Fruit fly (Drosophila melanogaster) whole organism, embryonic: ENCODE data around the gene PNPase.

ENCODE experiments used
- C15 ChIP-seq: fragments of 200-800 bp; sonication (Bioruptor generic); IDR thresholded peaks from 3 replicates; pipeline ENCODE4 v1.3.6; 2022; ENCODE audit warnings: missing biosample characterization, missing genetic modification characterization
- CG10209 ChIP-seq: fragments of 200-800 bp; sonication (Bioruptor generic); optimal IDR thresholded peaks from 3 replicates; lab custom pipeline; 2017; ENCODE audit warnings: missing biosample characterization, mild to moderate bottlenecking, missing genetic modification characterization, missing genetic modification reagents
- CG10462 ChIP-seq: fragments of 200-800 bp; sonication (Bioruptor generic); optimal IDR thresholded peaks from 2 replicates; lab custom pipeline; 2016; ENCODE audit warnings: missing biosample characterization, missing genetic modification characterization
- CG10654 ChIP-seq: fragments of 200-800 bp; sonication (Bioruptor generic); optimal IDR thresholded peaks from 2 replicates; lab custom pipeline; 2016; ENCODE audit warnings: missing biosample characterization, missing genetic modification characterization
- CG11085 ChIP-seq: fragments of 200-800 bp; sonication (Bioruptor generic); IDR thresholded peaks from 2 replicates; pipeline ENCODE4 v1.3.6; 2022; ENCODE audit warnings: missing biosample characterization, missing genetic modification characterization
- CG12236 ChIP-seq: fragments of 200-800 bp; sonication (Bioruptor generic); optimal IDR thresholded peaks from 2 replicates; lab custom pipeline; 2016; ENCODE audit warnings: missing biosample characterization, missing genetic modification characterization
- CG13287 ChIP-seq: fragments of 200-800 bp; sonication (Bioruptor generic); IDR thresholded peaks from 2 replicates; pipeline ENCODE4 v1.3.6; 2022; ENCODE audit warnings: missing biosample characterization, missing genetic modification characterization; ENCODE audit not compliant: partially characterized antibody
- CG13624 ChIP-seq: fragments of 200-800 bp; sonication (Bioruptor generic); optimal IDR thresholded peaks from 2 replicates; lab custom pipeline; 2016; ENCODE audit warnings: missing biosample characterization, missing genetic modification characterization
- CG15479 ChIP-seq: fragments of 200-800 bp; sonication (Bioruptor generic); optimal IDR thresholded peaks from 3 replicates; lab custom pipeline; 2019; ENCODE audit warnings: missing biosample characterization, mild to moderate bottlenecking, missing genetic modification characterization, moderate library complexity
- CG17912 ChIP-seq: fragments of 200-800 bp; sonication (Bioruptor generic); optimal IDR thresholded peaks from 2 replicates; lab custom pipeline; 2018; ENCODE audit warnings: missing biosample characterization, mild to moderate bottlenecking, missing genetic modification characterization
- CG1832 ChIP-seq: fragments of 200-800 bp; sonication (Bioruptor generic); optimal IDR thresholded peaks from 2 replicates; lab custom pipeline; 2017; ENCODE audit warnings: missing biosample characterization, mild to moderate bottlenecking, missing genetic modification characterization, inconsistent platforms
- CG30403 ChIP-seq: fragments of 200-800 bp; sonication (Bioruptor generic); optimal IDR thresholded peaks from 3 replicates; lab custom pipeline; 2016; ENCODE audit warnings: missing biosample characterization, missing genetic modification characterization
- CG34376 ChIP-seq: fragments of 200-800 bp; sonication (Bioruptor generic); optimal IDR thresholded peaks from 2 replicates; lab custom pipeline; 2018; ENCODE audit warnings: missing biosample characterization, mild to moderate bottlenecking, missing genetic modification characterization
- CG34422 ChIP-seq: fragments of 200-800 bp; sonication (Bioruptor generic); IDR thresholded peaks from 3 replicates; pipeline ENCODE4 v1.3.6; 2022; ENCODE audit warnings: missing biosample characterization, missing genetic modification characterization
- CG3838 ChIP-seq: fragments of 200-800 bp; sonication (Bioruptor generic); optimal IDR thresholded peaks from 3 replicates; lab custom pipeline; 2016; ENCODE audit warnings: missing biosample characterization, missing genetic modification characterization
- CG6683 ChIP-seq: fragments of 200-800 bp; sonication (Bioruptor generic); optimal IDR thresholded peaks from 2 replicates; lab custom pipeline; 2017; ENCODE audit warnings: missing biosample characterization, mild to moderate bottlenecking, missing genetic modification characterization, missing genetic modification reagents
- CG7372 ChIP-seq: fragments of 200-800 bp; sonication (Bioruptor generic); IDR thresholded peaks from 2 replicates; pipeline ENCODE4 v1.3.6; 2022; ENCODE audit warnings: missing biosample characterization, missing genetic modification characterization
- CG7928 ChIP-seq: fragments of 200-800 bp; sonication (Bioruptor generic); optimal IDR thresholded peaks from 2 replicates; lab custom pipeline; 2017; ENCODE audit warnings: missing biosample characterization, mild to moderate bottlenecking, missing genetic modification characterization
- CG8089 ChIP-seq: fragments of 200-800 bp; sonication (Bioruptor generic); optimal IDR thresholded peaks from 3 replicates; lab custom pipeline; 2016; ENCODE audit warnings: missing biosample characterization, missing genetic modification characterization
- CG9932 ChIP-seq: fragments of 200-800 bp; sonication (Bioruptor generic); IDR thresholded peaks from 2 replicates; pipeline ENCODE4 v1.3.6; 2022; ENCODE audit warnings: missing biosample characterization, missing genetic modification characterization
- CrebB ChIP-seq: fragments of 200-800 bp; sonication (Bioruptor generic); optimal IDR thresholded peaks from 3 replicates; lab custom pipeline; 2018; ENCODE audit warnings: missing biosample characterization, mild to moderate bottlenecking, missing genetic modification characterization
- Dfd ChIP-seq, 2 experiments: fragments of >200 bp; optimal IDR thresholded peaks; 2 replicates each; lab custom pipeline; 2017; ENCODE audit warnings: missing biosample characterization in 2 of 2, missing genetic modification characterization in 2 of 2
- Ets65A ChIP-seq: fragments of 200-800 bp; sonication (Bioruptor generic); peaks from one replicate; lab custom pipeline; 2016; ENCODE audit warnings: missing biosample characterization, missing genetic modification characterization
- HLH4C ChIP-seq: fragments of 200-800 bp; sonication (Bioruptor generic); IDR thresholded peaks from 3 replicates; pipeline ENCODE4 v1.3.6; 2022; ENCODE audit warnings: missing biosample characterization, missing genetic modification characterization; ENCODE audit not compliant: partially characterized antibody
- Jarid2 ChIP-seq: fragments of 200-800 bp; sonication (Bioruptor generic); optimal IDR thresholded peaks from 3 replicates; lab custom pipeline; 2017; ENCODE audit warnings: mild to moderate bottlenecking, missing biosample characterization, missing genetic modification reagents, missing genetic modification characterization
- Lim3 ChIP-seq: fragments of 200-800 bp; sonication (Bioruptor generic); IDR thresholded peaks from 2 replicates; pipeline ENCODE4 v1.3.6; 2022; ENCODE audit warnings: missing biosample characterization, missing genetic modification characterization
- NFAT ChIP-seq: fragments of 200-800 bp; sonication (Bioruptor generic); IDR thresholded peaks from 2 replicates; pipeline ENCODE4 v1.3.6; 2022; ENCODE audit warnings: missing biosample characterization, missing genetic modification characterization
- Oaz ChIP-seq: fragments of 200-800 bp; sonication (Bioruptor generic); IDR thresholded peaks from 2 replicates; pipeline ENCODE4 v1.3.6; 2022; ENCODE audit warnings: missing biosample characterization, missing genetic modification characterization
- Opbp ChIP-seq: fragments of 200-800 bp; sonication (Bioruptor generic); IDR thresholded peaks from 3 replicates; pipeline ENCODE4 v1.3.6; 2022; ENCODE audit warnings: missing biosample characterization, missing genetic modification characterization; ENCODE audit not compliant: partially characterized antibody
- Sry-δ ChIP-seq: fragments of 200-800 bp; sonication (Bioruptor generic); optimal IDR thresholded peaks from 2 replicates; lab custom pipeline; 2016; ENCODE audit warnings: missing biosample characterization, missing genetic modification characterization
- Xrp1 ChIP-seq: fragments of 200-800 bp; sonication (Bioruptor generic); IDR thresholded peaks from 2 replicates; pipeline ENCODE4 v1.3.6; 2022; ENCODE audit warnings: missing biosample characterization, missing genetic modification characterization
- amos ChIP-seq: fragments of 200-800 bp; sonication (Bioruptor generic); IDR thresholded peaks from 2 replicates; pipeline ENCODE4 v1.3.6; 2022; ENCODE audit warnings: missing biosample characterization, missing genetic modification characterization; ENCODE audit not compliant: partially characterized antibody
- btn ChIP-seq: fragments of 200-800 bp; sonication (Bioruptor generic); optimal IDR thresholded peaks from 2 replicates; lab custom pipeline; 2016; ENCODE audit warnings: missing biosample characterization, missing genetic modification characterization
- chif ChIP-seq, 2 experiments: fragments of 200-800 bp; sonication (Bioruptor generic); optimal IDR thresholded peaks; 3 replicates each; lab custom pipeline; 2016; ENCODE audit warnings: missing biosample characterization in 2 of 2, missing genetic modification characterization in 2 of 2
- dan ChIP-seq: fragments of 200-800 bp; sonication (Bioruptor generic); IDR thresholded peaks from 2 replicates; pipeline ENCODE4 v1.3.6; 2022; ENCODE audit warnings: missing biosample characterization, missing genetic modification characterization
- dimm ChIP-seq: fragments of 200-800 bp; sonication (Bioruptor generic); IDR thresholded peaks from 2 replicates; pipeline ENCODE4 v1.3.6; 2022; ENCODE audit warnings: missing biosample characterization, missing genetic modification characterization
- exex ChIP-seq: fragments of 200-800 bp; sonication (Bioruptor generic); optimal IDR thresholded peaks from 4 replicates; lab custom pipeline; 2018; ENCODE audit warnings: missing biosample characterization, mild to moderate bottlenecking, missing genetic modification characterization, moderate library complexity
- grn ChIP-seq: fragments of 200-800 bp; sonication (Bioruptor generic); optimal IDR thresholded peaks from 3 replicates; lab custom pipeline; 2017; ENCODE audit warnings: missing biosample characterization, missing genetic modification characterization
- gro ChIP-seq: fragments of 200-800 bp; sonication (Bioruptor generic); optimal IDR thresholded peaks from 2 replicates; lab custom pipeline; 2016; ENCODE audit warnings: missing biosample characterization, missing genetic modification characterization
- h ChIP-seq: fragments of >200 bp; optimal IDR thresholded peaks from 2 replicates; lab custom pipeline; 2017
- kah ChIP-seq: fragments of 200-800 bp; sonication (Bioruptor generic); optimal IDR thresholded peaks from 2 replicates; lab custom pipeline; 2018; ENCODE audit warnings: missing biosample characterization, mild to moderate bottlenecking, missing genetic modification characterization
- lab ChIP-seq: fragments of 200-800 bp; sonication (Bioruptor generic); optimal IDR thresholded peaks from 3 replicates; lab custom pipeline; 2017; ENCODE audit warnings: missing biosample characterization, missing genetic modification characterization, mild to moderate bottlenecking, moderate library complexity, missing genetic modification reagents
- lov ChIP-seq, 2 experiments: fragments of 200-800 bp in 1 of 2; fragments of >200 bp in 1 of 2; sonication (Bioruptor generic) in 1 of 2; IDR thresholded peaks in 1 of 2; optimal IDR thresholded peaks in 1 of 2; 2 replicates in 1 of 2; 3 replicates in 1 of 2; pipeline versions ENCODE4 v1.3.6 to Lab custom; 2017 to 2022; ENCODE audit warnings: missing biosample characterization in 1 of 2, missing genetic modification characterization in 1 of 2
- nerfin-1 ChIP-seq: fragments of 200-800 bp; sonication (Bioruptor generic); optimal IDR thresholded peaks from 3 replicates; lab custom pipeline; 2019; ENCODE audit warnings: missing biosample characterization, mild to moderate bottlenecking, missing genetic modification characterization, moderate library complexity
- ranshi ChIP-seq: fragments of 200-800 bp; sonication (Bioruptor generic); IDR thresholded peaks from 2 replicates; pipeline ENCODE4 v1.3.6; 2022; ENCODE audit warnings: missing biosample characterization, missing genetic modification characterization
- sna ChIP-seq: fragments of 200-800 bp; sonication (Bioruptor generic); IDR thresholded peaks from 2 replicates; pipeline ENCODE4 v1.3.6; 2022; ENCODE audit warnings: missing biosample characterization, missing genetic modification characterization; ENCODE audit not compliant: partially characterized antibody
- tup ChIP-seq: fragments of 200-800 bp; sonication (Bioruptor generic); optimal IDR thresholded peaks from 2 replicates; lab custom pipeline; 2016; ENCODE audit warnings: missing biosample characterization, mild to moderate bottlenecking, missing genetic modification characterization, moderate library complexity
- unc-4 ChIP-seq: fragments of 200-800 bp; sonication (Bioruptor generic); IDR thresholded peaks from 2 replicates; pipeline ENCODE4 v1.3.6; 2022; ENCODE audit warnings: missing biosample characterization, missing genetic modification characterization; ENCODE audit not compliant: partially characterized antibody
- zen ChIP-seq: fragments of 200-800 bp; sonication (Bioruptor generic); optimal IDR thresholded peaks from 3 replicates; lab custom pipeline; 2018; ENCODE audit warnings: missing biosample characterization, mild to moderate bottlenecking, missing genetic modification characterization, moderate library complexity
- zfh1 ChIP-seq: fragments of 200-800 bp; sonication (Bioruptor generic); IDR thresholded peaks from 3 replicates; pipeline ENCODE4 v1.3.6; 2022; ENCODE audit warnings: missing biosample characterization, missing genetic modification characterization

Gene PNPase

DNA sequence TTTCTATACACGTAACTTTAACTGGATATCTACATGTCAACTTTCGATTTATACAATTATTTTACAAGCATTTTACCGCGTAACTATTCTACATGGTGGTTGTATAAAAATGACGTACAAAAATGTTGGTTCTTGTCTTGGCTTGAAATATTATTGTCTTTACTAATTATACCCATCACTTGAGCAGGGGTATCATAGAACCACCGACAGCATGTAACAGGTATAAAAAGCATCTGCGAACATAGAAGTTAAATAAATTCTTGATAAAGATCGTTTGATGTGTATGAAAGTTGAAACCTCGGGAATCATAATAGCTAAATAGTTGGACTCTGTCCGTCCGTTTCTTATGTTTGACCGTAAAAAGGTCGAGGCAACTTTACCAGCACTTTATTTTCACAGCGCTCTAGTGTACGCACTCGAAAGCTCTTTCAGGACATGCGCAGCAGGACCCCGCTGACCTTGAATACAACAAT is 24.0 kb downstream of the PNPase start (continued):
- no peak for TF ChIP-seq gro (GFP tag; lab: Kevin White, UChicago)
- no peak for TF ChIP-seq h (lab: Kevin White, UChicago)
- TF ChIP-seq kah (GFP tag; lab: Kevin White, UChicago), result no peak
- peak; percentile 47; the same call in 1 of the 2 replicates for TF ChIP-seq Xrp1 (GFP tag; lab: Robert Waterston, UW)
- peak; percentile 75 for TF ChIP-seq amos (GFP tag; lab: Robert Waterston, UW)
- no peak for TF ChIP-seq unc-4
- TF ChIP-seq nerfin-1 (tag; lab: Kevin White, UChicago), result no peak
- peak; percentile 15 for TF ChIP-seq zen
- TF ChIP-seq Opbp (GFP tag; lab: Robert Waterston, UW), result peak; percentile 56; the same call in 2 of the 3 replicates
- no peak for TF ChIP-seq CG1832 (GFP tag; lab: Kevin White, UChicago)
- TF ChIP-seq sna (GFP tag; lab: Robert Waterston, UW), result no peak
- TF ChIP-seq CG6683 (GFP tag; lab: Kevin White, UChicago), result no peak
- no peak for TF ChIP-seq CG34376 (GFP tag; lab: Kevin White, UChicago)
- peak; percentile 41 for TF ChIP-seq CrebB (tag; lab: Kevin White, UChicago)
- peak in 1 of 2 experiments; percentile 15 for TF ChIP-seq chif (GFP tag; optimal IDR thresholded peaks at IDR 0.05; lab: Kevin White, UChicago)
- TF ChIP-seq lab, result peak; percentile 64
- peak; percentile 17; the same call in 1 of the 2 replicates for TF ChIP-seq CG13287
- no peak for TF ChIP-seq C15
- peak; percentile 48 for TF ChIP-seq CG30403 (GFP tag; lab: Kevin White, UChicago)
- TF ChIP-seq CG10462, result no peak
- no peak for TF ChIP-seq dan
- no peak for TF ChIP-seq Jarid2
- TF ChIP-seq CG9932 (GFP tag; lab: Robert Waterston, UW), result peak; percentile 62
- TF ChIP-seq CG8089, result peak; percentile 13
- no peak for TF ChIP-seq exex (tag; lab: Kevin White, UChicago)
- TF ChIP-seq NFAT (GFP tag; lab: Robert Waterston, UW), result peak; percentile 63; the same call in 1 of the 2 replicates
- TF ChIP-seq ranshi (GFP tag; lab: Robert Waterston, UW), result peak; percentile 62
- no peak for TF ChIP-seq Sry-δ (GFP tag; lab: Kevin White, UChicago)
- TF ChIP-seq CG17912 (GFP tag; lab: Kevin White, UChicago), result no peak
- TF ChIP-seq dimm (GFP tag; lab: Robert Waterston, UW), result no peak
- no peak for TF ChIP-seq grn
- no peak for TF ChIP-seq CG13624 (GFP tag; lab: Kevin White, UChicago)
- no peak for TF ChIP-seq btn (GFP tag; lab: Kevin White, UChicago)
- TF ChIP-seq Oaz (GFP tag; lab: Robert Waterston, UW), result peak; percentile 42; the same call in 1 of the 2 replicates
- TF ChIP-seq CG3838 (GFP tag; lab: Kevin White, UChicago), result peak; percentile 20
- TF ChIP-seq CG10654, result no peak
- no peak for TF ChIP-seq Lim3 (GFP tag; lab: Robert Waterston, UW)
- peak; percentile 39 for TF ChIP-seq CG10209 (GFP tag; lab: Kevin White, UChicago)
- no peak for TF ChIP-seq tup
- TF ChIP-seq CG11085, result 0 out of 2 replicates have a peak, but pooled peaks have one; percentile 39
- no peak for TF ChIP-seq CG7928

DNA sequence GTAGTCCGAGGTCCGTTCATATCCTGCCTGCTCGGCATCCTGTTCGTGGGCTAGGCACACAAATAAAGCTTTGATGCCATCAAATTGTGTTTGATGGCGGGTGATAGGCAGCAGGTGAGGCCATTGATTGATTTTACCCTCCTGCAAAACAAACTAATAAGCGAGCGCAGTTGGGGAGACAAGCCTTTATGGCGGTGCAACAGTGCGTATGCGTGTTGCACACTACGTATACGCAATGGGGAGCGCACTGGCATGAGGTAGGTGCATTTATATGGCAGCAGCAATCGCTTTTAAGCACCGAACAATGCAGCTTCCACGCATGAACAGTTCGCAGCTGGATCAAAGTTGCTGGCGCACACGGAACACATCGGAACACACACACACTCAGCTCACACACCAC is 24.8 kb downstream of the PNPase start:
- TF ChIP-seq HLH4C (GFP tag; lab: Robert Waterston, UW) (0 out of 3 replicates have a peak, but pooled peaks have one; percentile 9), Ets65A (GFP tag; lab: Kevin White, UChicago) (peak; percentile 62), CG12236 (GFP tag; lab: Kevin White, UChicago) (no peak), Dfd (GFP tag; optimal IDR thresholded peaks at IDR 0.05; lab: Kevin White, UChicago) (no peak), zfh1 (0 out of 3 replicates have a peak, but pooled peaks have one; percentile 39), CG7372 (peak; percentile 82), lov (optimal IDR thresholded peaks at IDR 0.05; lab: Kevin White, UChicago) (no peak), lov (GFP tag; IDR thresholded peaks at IDR 0.05; lab: Robert Waterston, UW) (0 out of 3 replicates have a peak, but pooled peaks have one; percentile 28), CG15479 (GFP tag; lab: Kevin White, UChicago) (no peak), CG34422 (no peak)
